Worm (Caenorhabditis elegans): ENCODE data around the gene pqn-71.

DNA sequence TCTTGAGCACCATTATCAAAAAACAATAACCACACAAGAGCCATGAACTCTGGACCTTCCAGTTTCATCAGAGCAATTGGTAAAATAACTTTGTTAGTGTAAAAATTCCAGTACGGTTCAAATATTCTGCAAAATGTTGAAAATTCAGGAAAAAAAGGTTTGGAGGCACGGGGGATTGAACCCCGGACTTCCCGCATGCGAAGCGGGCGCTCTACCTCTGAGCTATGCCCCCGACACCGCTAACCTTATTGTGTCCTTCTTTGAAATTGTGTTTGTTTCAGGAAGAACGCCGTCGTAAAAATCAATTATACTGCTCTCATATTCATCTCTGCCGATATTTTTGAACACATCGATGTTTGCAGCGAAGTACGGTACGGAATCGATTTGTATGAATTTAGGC lies 14.3 kb downstream of the pqn-71 start:
- no peak for TF ChIP-seq lin-15B (tag; optimal IDR thresholded peaks at IDR 0.05)
- TF ChIP-seq aly-2 (tag; optimal IDR thresholded peaks at IDR 0.05) = no peak
- TF ChIP-seq ama-1 (optimal IDR thresholded peaks at IDR 0.05) = no peak
- no peak for TF ChIP-seq zag-1 (tag; optimal IDR thresholded peaks at IDR 0.05)
- TF ChIP-seq nhr-237 (tag; optimal IDR thresholded peaks at IDR 0.05) = no peak
- TF ChIP-seq nhr-12 (tag; optimal IDR thresholded peaks at IDR 0.05) = no peak
- no peak for TF ChIP-seq ztf-4 (tag; optimal IDR thresholded peaks at IDR 0.05)
- no peak for TF ChIP-seq ceh-9 (tag; optimal IDR thresholded peaks at IDR 0.05)
- TF ChIP-seq eor-1 (tag; optimal IDR thresholded peaks at IDR 0.05) = no peak
- TF ChIP-seq tbx-2 (tag; optimal IDR thresholded peaks at IDR 0.05) = no peak
- no peak for TF ChIP-seq elt-3 (tag; optimal IDR thresholded peaks at IDR 0.05)
- TF ChIP-seq unc-62 (GFP tag; optimal IDR thresholded peaks at IDR 0.05) = no peak
- no peak for TF ChIP-seq nhr-11 (tag; optimal IDR thresholded peaks at IDR 0.05)
- no peak for TF ChIP-seq nhr-77 (tag; optimal IDR thresholded peaks at IDR 0.05)
